Fruit fly (Drosophila melanogaster): ENCODE results near the gene CG13358.

The CG13358 gene

DNA sequence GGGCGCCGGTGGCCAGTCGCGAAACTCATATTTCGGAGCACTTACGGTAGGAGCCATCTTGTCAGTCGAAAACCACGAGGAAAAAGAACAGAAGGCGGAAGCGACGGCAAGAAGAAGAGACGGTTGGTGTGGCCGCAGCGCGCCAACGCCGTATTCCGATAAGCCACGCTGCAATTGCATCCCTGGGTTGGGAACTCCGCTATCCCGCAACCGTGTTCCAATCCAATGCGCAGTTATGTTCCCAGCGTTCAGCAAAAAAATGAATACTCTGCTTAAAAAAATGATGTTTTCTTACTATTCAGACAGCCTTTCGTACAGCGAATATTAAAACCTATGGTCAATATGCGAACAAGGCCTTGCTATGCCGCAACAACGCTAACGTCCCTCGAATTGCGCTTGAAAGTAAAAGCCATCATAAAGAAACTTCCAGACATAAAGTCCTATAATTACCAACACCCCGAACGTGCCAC, 39.6 kb downstream of the CG13358 start, which contains the start of gene RpL22 (continued):
- peak; percentile 98 for TF ChIP-seq pzg (GFP tag; optimal IDR thresholded peaks at IDR 0.05)
- TF ChIP-seq CG2875 (GFP tag; optimal IDR thresholded peaks at IDR 0.05): peak; percentile 93
- TF ChIP-seq repo (GFP tag; optimal IDR thresholded peaks at IDR 0.05): peak; percentile 88
- TF ChIP-seq ttk (GFP tag; IDR thresholded peaks at IDR 0.05): peak; percentile 63; the same call in 1 of the 2 replicates
- peak; percentile 67 for TF ChIP-seq Hr3 (GFP tag; optimal IDR thresholded peaks at IDR 0.05)
- TF ChIP-seq CG12391 (tag; optimal IDR thresholded peaks at IDR 0.05): peak; percentile 87
- TF ChIP-seq CG10654 (GFP tag; optimal IDR thresholded peaks at IDR 0.05): peak; percentile 84
- TF ChIP-seq CG15479 (GFP tag; optimal IDR thresholded peaks at IDR 0.05): no peak
- TF ChIP-seq CG9797 (GFP tag; optimal IDR thresholded peaks at IDR 0.05): peak; percentile 99
- TF ChIP-seq NK7.1 (GFP tag; optimal IDR thresholded peaks at IDR 0.05): peak; percentile 91
- peak; percentile 68 for TF ChIP-seq gcm (GFP tag; optimal IDR thresholded peaks at IDR 0.05)
- peak; percentile 60 for TF ChIP-seq Oli (tag; optimal IDR thresholded peaks at IDR 0.05)
- TF ChIP-seq CG10431 (GFP tag; optimal IDR thresholded peaks at IDR 0.05): peak; percentile 71
- peak; percentile 86 for TF ChIP-seq CG14014 (GFP tag; IDR thresholded peaks at IDR 0.05)
- TF ChIP-seq CG14050 (GFP tag; IDR thresholded peaks at IDR 0.05): peak; percentile 77
- peak; percentile 78 for TF ChIP-seq CG10274 (GFP tag; optimal IDR thresholded peaks at IDR 0.05)
- peak; percentile 64 for TF ChIP-seq CG17912 (GFP tag; optimal IDR thresholded peaks at IDR 0.05)
- no peak for TF ChIP-seq CG34224 (GFP tag; IDR thresholded peaks at IDR 0.05; ENCODE audit: partially characterized antibody)
- TF ChIP-seq CG11398 (GFP tag; optimal IDR thresholded peaks at IDR 0.05): peak; percentile 92
- peak; percentile 71 for TF ChIP-seq Atf3 (GFP tag; optimal IDR thresholded peaks at IDR 0.05)
- peak; percentile 90 for TF ChIP-seq pho (GFP tag; optimal IDR thresholded peaks at IDR 0.05)
- peak; percentile 46; the same call in 1 of the 2 replicates for TF ChIP-seq Taf1 (GFP tag; IDR thresholded peaks at IDR 0.05)
- TF ChIP-seq CG14667 (GFP tag; IDR thresholded peaks at IDR 0.05): peak; percentile 65
- TF ChIP-seq tup (GFP tag; optimal IDR thresholded peaks at IDR 0.05): peak; percentile 75
- peak; percentile 91 for TF ChIP-seq BtbVII (GFP tag; optimal IDR thresholded peaks at IDR 0.05)
- peak; percentile 92 for TF ChIP-seq MBD-R2 (GFP tag; IDR thresholded peaks at IDR 0.05)
- TF ChIP-seq HLH54F (GFP tag; optimal IDR thresholded peaks at IDR 0.05): peak; percentile 83
- TF ChIP-seq Optix (GFP tag; IDR thresholded peaks at IDR 0.05): peak; percentile 79; the same call in 2 of the 3 replicates
- peak; percentile 80 for TF ChIP-seq cas (GFP tag; IDR thresholded peaks at IDR 0.05)
- TF ChIP-seq Tbp (GFP tag; optimal IDR thresholded peaks at IDR 0.05): peak; percentile 16
- TF ChIP-seq CG34422 (GFP tag; IDR thresholded peaks at IDR 0.05): peak; percentile 83
- no peak for TF ChIP-seq nerfin-2 (GFP tag; IDR thresholded peaks at IDR 0.05; ENCODE audit: partially characterized antibody)
- peak; percentile 69 for TF ChIP-seq CG32772 (GFP tag; IDR thresholded peaks at IDR 0.05)

DNA sequence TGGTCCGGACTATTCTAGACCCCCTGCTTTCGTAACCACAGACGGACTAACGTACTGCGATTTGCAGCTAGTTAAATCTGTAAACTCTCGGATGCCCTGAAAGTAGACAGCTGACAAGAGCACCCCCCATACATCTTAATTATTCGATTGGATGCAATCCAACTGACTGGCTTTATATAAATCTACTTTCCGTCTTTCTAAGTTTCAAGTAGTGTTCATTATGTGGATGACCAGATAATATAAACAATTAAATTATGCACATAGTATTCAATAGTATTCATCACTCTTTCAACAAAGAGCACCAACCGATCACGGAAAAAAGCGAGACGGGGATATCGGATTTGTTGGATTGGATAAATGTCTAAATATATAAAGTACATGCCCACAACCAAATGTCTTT, 42.7 kb downstream of the CG13358 start:
- TF ChIP-seq dmrt99B (tag; optimal IDR thresholded peaks at IDR 0.05): no peak
- peak; percentile 63 for TF ChIP-seq sens (GFP tag)
- peak; percentile 71 for TF ChIP-seq Med (GFP tag)

dm6 chrX:758892-759621, 45.7 kb downstream of the CG13358 start, which contains the start of gene CG5273:
Gene CG5273 (plus strand): TSS chrX:759594.
- TF ChIP-seq CG1602 (GFP tag; optimal IDR thresholded peaks at IDR 0.05) (no peak), NfI (GFP tag; optimal IDR thresholded peaks at IDR 0.05) (peak; percentile 13), CG12299 (tag; optimal IDR thresholded peaks at IDR 0.05) (no peak), CG4854 (GFP tag; optimal IDR thresholded peaks at IDR 0.05) (no peak), CG8388 (GFP tag; optimal IDR thresholded peaks at IDR 0.05) (no peak), Fer2 (tag; optimal IDR thresholded peaks at IDR 0.05) (no peak), ham (GFP tag; IDR thresholded peaks at IDR 0.05) (no peak), lilli (GFP tag; optimal IDR thresholded peaks at IDR 0.05) (peak; percentile 20), jing (GFP tag; optimal IDR thresholded peaks at IDR 0.05) (no peak), Chrac-16 (GFP tag; optimal IDR thresholded peaks at IDR 0.05) (no peak), CG18619 (GFP tag; optimal IDR thresholded peaks at IDR 0.05) (no peak), CG13287 (GFP tag; IDR thresholded peaks at IDR 0.05; ENCODE audit: partially characterized antibody) (peak; percentile 95), sc (optimal IDR thresholded peaks at IDR 0.05) (no peak), sc (GFP tag; optimal IDR thresholded peaks at IDR 0.05) (no peak)

Data from whole organism, embryonic.